Fruit fly (Drosophila melanogaster) whole organism, prepupa: ENCODE measurements around the gene pns.
A peak's percentile ranks its signal among the peaks of the same experiment; 100 is the strongest.

Experiments
- Blimp-1 ChIP-seq: fragments of 200-800 bp; sonication (Bioruptor generic); optimal IDR thresholded peaks from 3 replicates; lab custom pipeline; 2017; ENCODE audit warnings: missing biosample characterization, missing genetic modification characterization, mild to moderate bottlenecking, moderate library complexity, missing genetic modification reagents
- CG10631 ChIP-seq: fragments of 200-800 bp; sonication (Bioruptor generic); optimal IDR thresholded peaks from 2 replicates; lab custom pipeline; 2016; ENCODE audit warnings: missing biosample characterization, missing genetic modification characterization
- CG11294 ChIP-seq: fragments of 200-800 bp; sonication (Bioruptor generic); IDR thresholded peaks from 2 replicates; pipeline ENCODE4 v1.3.6; 2022; ENCODE audit warnings: missing biosample characterization, missing genetic modification characterization
- CG11762 ChIP-seq: fragments of 200-800 bp; sonication (Bioruptor generic); optimal IDR thresholded peaks from 3 replicates; lab custom pipeline; 2016; ENCODE audit warnings: missing biosample characterization, missing genetic modification characterization; ENCODE audit not compliant: insufficient read depth
- CG11902 ChIP-seq: fragments of 200-800 bp; sonication (Bioruptor generic); optimal IDR thresholded peaks from 3 replicates; lab custom pipeline; 2016; ENCODE audit warnings: missing biosample characterization, missing genetic modification characterization
- CG15336 ChIP-seq: fragments of 200-800 bp; sonication (Bioruptor generic); IDR thresholded peaks from 2 replicates; pipeline ENCODE4 v1.3.6; 2022; ENCODE audit warnings: missing biosample characterization, missing genetic modification characterization
- CG16779 ChIP-seq: fragments of 200-800 bp; sonication (Bioruptor generic); optimal IDR thresholded peaks from 3 replicates; lab custom pipeline; 2017; ENCODE audit warnings: missing biosample characterization, mild to moderate bottlenecking, missing genetic modification characterization
- CG3032 ChIP-seq: fragments of 200-800 bp; optimal IDR thresholded peaks from 2 replicates; lab custom pipeline; 2019; ENCODE audit warnings: missing biosample characterization, mild to moderate bottlenecking, missing genetic modification characterization, moderate library complexity
- CG31627 ChIP-seq: fragments of 200-800 bp; sonication (Bioruptor generic); optimal IDR thresholded peaks from 3 replicates; lab custom pipeline; 2016; ENCODE audit warnings: missing biosample characterization, missing genetic modification characterization
- CG34406 ChIP-seq: fragments of 200-800 bp; sonication (Bioruptor generic); optimal IDR thresholded peaks from 3 replicates; lab custom pipeline; 2016; ENCODE audit warnings: missing biosample characterization, missing genetic modification characterization
- CG3919 ChIP-seq: fragments of 200-800 bp; sonication (Bioruptor generic); optimal IDR thresholded peaks from 3 replicates; lab custom pipeline; 2016; ENCODE audit warnings: missing biosample characterization, missing genetic modification characterization
- CG6276 ChIP-seq: fragments of 200-800 bp; sonication (Bioruptor generic); optimal IDR thresholded peaks from 2 replicates; lab custom pipeline; 2017; ENCODE audit warnings: missing biosample characterization, mild to moderate bottlenecking, missing genetic modification characterization
- CG6792 ChIP-seq: fragments of 200-800 bp; sonication (Bioruptor generic); optimal IDR thresholded peaks from 3 replicates; lab custom pipeline; 2016; ENCODE audit warnings: missing biosample characterization, missing genetic modification characterization
- CG6808 ChIP-seq: fragments of 200-800 bp; sonication (Bioruptor generic); optimal IDR thresholded peaks from 3 replicates; lab custom pipeline; 2017; ENCODE audit warnings: missing biosample characterization, missing genetic modification characterization, mild to moderate bottlenecking, moderate library complexity, missing genetic modification reagents
- CG6854 ChIP-seq: fragments of 200-800 bp; sonication (Bioruptor generic); optimal IDR thresholded peaks from 2 replicates; lab custom pipeline; 2017; ENCODE audit warnings: missing biosample characterization, mild to moderate bottlenecking, missing genetic modification characterization
- CG7368 ChIP-seq: fragments of 200-800 bp; sonication (Bioruptor generic); optimal IDR thresholded peaks from 3 replicates; lab custom pipeline; 2016; ENCODE audit warnings: missing biosample characterization, missing genetic modification characterization
- CG8119 ChIP-seq: fragments of 200-800 bp; sonication (Bioruptor generic); IDR thresholded peaks from 3 replicates; pipeline ENCODE4 v1.3.6; 2022; ENCODE audit warnings: missing biosample characterization, missing genetic modification characterization
- CG8319 ChIP-seq: fragments of 200-800 bp; sonication (Bioruptor generic); optimal IDR thresholded peaks from 3 replicates; lab custom pipeline; 2016; ENCODE audit warnings: missing biosample characterization, missing genetic modification characterization
- CG9139 ChIP-seq: fragments of 200-800 bp; sonication (Bioruptor generic); optimal IDR thresholded peaks from 3 replicates; lab custom pipeline; 2017; ENCODE audit warnings: missing biosample characterization, mild to moderate bottlenecking, missing genetic modification characterization
- Eip75B ChIP-seq: fragments of 200-800 bp; sonication (Bioruptor generic); optimal IDR thresholded peaks from 3 replicates; lab custom pipeline; 2016; ENCODE audit warnings: missing biosample characterization, missing genetic modification characterization
- Eip78C ChIP-seq: fragments of 200-800 bp; sonication (Bioruptor generic); peaks from one replicate; lab custom pipeline; 2016; ENCODE audit warnings: missing biosample characterization, missing genetic modification characterization
- Eip93F ChIP-seq: fragments of 200-800 bp; sonication (Bioruptor generic); optimal IDR thresholded peaks from 2 replicates; lab custom pipeline; 2016; ENCODE audit warnings: missing biosample characterization, mild to moderate bottlenecking, missing genetic modification characterization
- Ets96B ChIP-seq: fragments of 200-800 bp; optimal IDR thresholded peaks from 2 replicates; lab custom pipeline; 2019; ENCODE audit warnings: missing biosample characterization, mild to moderate bottlenecking, missing genetic modification characterization, moderate library complexity
- Gug ChIP-seq: fragments of 200-800 bp; sonication (Bioruptor generic); IDR thresholded peaks from 2 replicates; pipeline ENCODE4 v1.3.6; 2022; ENCODE audit warnings: missing biosample characterization, missing genetic modification characterization
- Hr4 ChIP-seq: fragments of 200-800 bp; sonication (Bioruptor generic); optimal IDR thresholded peaks from 3 replicates; lab custom pipeline; 2016; ENCODE audit warnings: missing biosample characterization, missing genetic modification characterization
- Met ChIP-seq: fragments of 200-800 bp; sonication (Bioruptor generic); optimal IDR thresholded peaks from 3 replicates; lab custom pipeline; 2016; ENCODE audit warnings: missing biosample characterization, missing genetic modification characterization
- Smox ChIP-seq: fragments of 200-800 bp; sonication (Bioruptor generic); optimal IDR thresholded peaks from 3 replicates; lab custom pipeline; 2016; ENCODE audit warnings: missing biosample characterization, missing genetic modification characterization
- Sox14 ChIP-seq: fragments of 200-800 bp; sonication (Bioruptor generic); optimal IDR thresholded peaks from 3 replicates; lab custom pipeline; 2016; ENCODE audit warnings: missing biosample characterization, missing genetic modification characterization
- Sox15 ChIP-seq: fragments of 200-800 bp; sonication (Bioruptor generic); optimal IDR thresholded peaks from 3 replicates; lab custom pipeline; 2016; ENCODE audit warnings: missing biosample characterization, missing genetic modification characterization
- achi ChIP-seq: fragments of 200-800 bp; sonication (Bioruptor generic); optimal IDR thresholded peaks from 3 replicates; lab custom pipeline; 2016; ENCODE audit warnings: missing biosample characterization, missing genetic modification characterization
- acj6 ChIP-seq: fragments of 200-800 bp; sonication (Bioruptor generic); optimal IDR thresholded peaks from 3 replicates; lab custom pipeline; 2016; ENCODE audit warnings: missing biosample characterization, missing genetic modification characterization
- cyc ChIP-seq: fragments of 200-800 bp; sonication (Bioruptor generic); optimal IDR thresholded peaks from 3 replicates; lab custom pipeline; 2016; ENCODE audit warnings: missing biosample characterization, missing genetic modification characterization
- dac ChIP-seq: fragments of 200-800 bp; sonication (Bioruptor generic); optimal IDR thresholded peaks from 2 replicates; lab custom pipeline; 2017; ENCODE audit warnings: missing biosample characterization, mild to moderate bottlenecking, missing genetic modification characterization
- eg ChIP-seq: fragments of 200-800 bp; sonication (Bioruptor generic); IDR thresholded peaks from 3 replicates; pipeline ENCODE4 v1.3.6; 2022; ENCODE audit warnings: missing biosample characterization, missing genetic modification characterization
- esn ChIP-seq: fragments of 200-800 bp; sonication (Bioruptor generic); optimal IDR thresholded peaks from 2 replicates; lab custom pipeline; 2016; ENCODE audit warnings: missing biosample characterization, mild to moderate bottlenecking, missing genetic modification characterization, moderate library complexity
- fd59A ChIP-seq: fragments of 200-800 bp; sonication (Bioruptor generic); optimal IDR thresholded peaks from 2 replicates; lab custom pipeline; 2017; ENCODE audit warnings: missing biosample characterization, mild to moderate bottlenecking, missing genetic modification characterization, missing genetic modification reagents
- fkh ChIP-seq: fragments of 200-800 bp; sonication (Bioruptor generic); optimal IDR thresholded peaks from 3 replicates; lab custom pipeline; 2017; ENCODE audit warnings: missing biosample characterization, mild to moderate bottlenecking, missing genetic modification characterization, moderate library complexity
- lz ChIP-seq: fragments of 200-800 bp; sonication (Bioruptor generic); optimal IDR thresholded peaks from 3 replicates; lab custom pipeline; 2016; ENCODE audit warnings: missing biosample characterization, missing genetic modification characterization
- net ChIP-seq: fragments of 200-800 bp; sonication (Bioruptor generic); optimal IDR thresholded peaks from 3 replicates; lab custom pipeline; 2016; ENCODE audit warnings: missing biosample characterization, missing genetic modification characterization
- salr ChIP-seq, 2 experiments: fragments of 200-800 bp; sonication (Bioruptor generic); optimal IDR thresholded peaks; 3 replicates each; lab custom pipeline; 2016 to 2018; ENCODE audit warnings: missing biosample characterization in 2 of 2, missing genetic modification characterization in 2 of 2, mild to moderate bottlenecking in 1 of 2
- spab ChIP-seq: fragments of 200-800 bp; sonication (Bioruptor generic); optimal IDR thresholded peaks from 2 replicates; lab custom pipeline; 2017; ENCODE audit warnings: missing biosample characterization, mild to moderate bottlenecking, missing genetic modification characterization, missing genetic modification reagents
- svp ChIP-seq: fragments of 200-800 bp; sonication (Bioruptor generic); peaks from one replicate; lab custom pipeline; 2016; ENCODE audit warnings: missing biosample characterization, missing genetic modification characterization
- vri ChIP-seq: fragments of 200-800 bp; sonication (Bioruptor generic); optimal IDR thresholded peaks from 3 replicates; lab custom pipeline; 2016; ENCODE audit warnings: missing biosample characterization, mild to moderate bottlenecking, missing genetic modification characterization

pns gene

DNA sequence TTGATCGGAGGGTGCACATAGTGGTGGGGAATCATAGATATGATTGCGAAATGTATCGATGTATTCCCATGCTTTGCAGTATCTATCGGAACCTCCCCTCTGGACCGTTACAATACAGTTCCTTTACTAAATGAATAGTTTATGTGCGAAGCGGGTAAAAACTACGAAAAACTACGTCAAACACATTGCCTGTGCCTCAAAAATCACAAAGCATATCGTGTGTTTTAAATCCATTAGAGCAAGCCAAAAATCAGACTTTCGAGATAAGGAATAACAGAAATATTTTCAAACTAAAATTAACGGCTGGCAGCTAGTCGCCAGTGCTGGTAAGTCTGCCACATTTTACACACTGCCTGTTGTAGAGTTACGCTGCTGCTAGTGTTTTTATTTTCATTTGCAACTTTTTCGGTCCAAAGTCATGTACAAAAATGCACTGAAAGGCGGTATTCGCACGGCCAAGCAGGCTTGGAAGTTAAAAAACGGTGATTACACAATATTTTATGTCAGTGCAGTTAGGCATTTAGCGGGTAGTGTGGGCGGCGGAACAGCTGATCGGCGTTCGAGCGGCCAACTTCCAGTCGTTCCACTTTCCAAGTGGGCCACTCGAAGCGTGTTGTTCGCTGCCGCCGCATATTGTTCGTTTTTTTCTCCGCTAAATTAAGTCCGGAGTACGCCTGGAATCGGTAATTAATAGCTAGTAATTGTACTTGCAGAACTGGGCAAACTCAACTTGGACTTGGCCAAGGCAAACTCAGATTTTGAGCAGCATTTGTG lies 19.5 kb upstream of the pns start (continued):
- peak; percentile 6 for TF ChIP-seq CG6276 (GFP tag; lab: Kevin White, UChicago)
- TF ChIP-seq CG11294 (GFP tag; lab: Robert Waterston, UW), result peak; percentile 56; the same call in 1 of the 2 replicates
- peak; percentile 10 for TF ChIP-seq CG3032 (tag; lab: Kevin White, UChicago)
- peak; percentile 59 for TF ChIP-seq Ets96B (tag; lab: Kevin White, UChicago)
- TF ChIP-seq Hr4, result peak; percentile 76
- peak; percentile 60 for TF ChIP-seq Sox14
- TF ChIP-seq CG6854 (GFP tag; lab: Kevin White, UChicago), result peak; percentile 59
- peak; percentile 74 for TF ChIP-seq Gug (GFP tag; lab: Robert Waterston, UW)
- peak; percentile 45 for TF ChIP-seq CG9139 (GFP tag; lab: Kevin White, UChicago)
- TF ChIP-seq fkh (GFP tag; lab: Kevin White, UChicago), result no peak
- TF ChIP-seq CG10631 (GFP tag; lab: Kevin White, UChicago), result peak; percentile 81
- TF ChIP-seq lz, result peak; percentile 78
- TF ChIP-seq fd59A (GFP tag; lab: Kevin White, UChicago), result peak; percentile 21
- peak; percentile 81 for TF ChIP-seq eg (GFP tag; lab: Robert Waterston, UW)
- no peak for TF ChIP-seq Eip93F (GFP tag; lab: Kevin White, UChicago)
- peak; percentile 64 for TF ChIP-seq vri (GFP tag; lab: Kevin White, UChicago)
- TF ChIP-seq Eip78C (GFP tag; lab: Kevin White, UChicago), result peak; percentile 91
- peak; percentile 79 for TF ChIP-seq Met (GFP tag; lab: Kevin White, UChicago)
- TF ChIP-seq CG3919, result peak; percentile 86
- TF ChIP-seq CG31627 (GFP tag; lab: Kevin White, UChicago), result peak; percentile 80
- TF ChIP-seq CG34406 (GFP tag; lab: Kevin White, UChicago), result peak; percentile 44
- TF ChIP-seq CG6792 (GFP tag; lab: Kevin White, UChicago), result peak; percentile 65
- peak; percentile 74 for TF ChIP-seq CG7368
- peak; percentile 75 for TF ChIP-seq achi (GFP tag; lab: Kevin White, UChicago)
- peak; percentile 80 for TF ChIP-seq acj6 (GFP tag; lab: Kevin White, UChicago)
- TF ChIP-seq Eip75B (GFP tag; lab: Kevin White, UChicago), result peak; percentile 60
- TF ChIP-seq svp (GFP tag; lab: Kevin White, UChicago), result peak; percentile 82
- peak; percentile 81 for TF ChIP-seq net (GFP tag; lab: Kevin White, UChicago)
- peak; percentile 72 for TF ChIP-seq CG8119 (GFP tag; lab: Robert Waterston, UW)
- TF ChIP-seq CG8319, result peak; percentile 57
- peak; percentile 77 for TF ChIP-seq cyc (GFP tag; lab: Kevin White, UChicago)
- TF ChIP-seq dac (GFP tag; lab: Kevin White, UChicago), result peak; percentile 49
- TF ChIP-seq CG15336, result peak; percentile 73
- TF ChIP-seq Smox (GFP tag; lab: Kevin White, UChicago), result peak; percentile 72
- TF ChIP-seq CG11762 (GFP tag; lab: Kevin White, UChicago), result peak; percentile 61
- peak; percentile 19 for TF ChIP-seq CG6808

DNA sequence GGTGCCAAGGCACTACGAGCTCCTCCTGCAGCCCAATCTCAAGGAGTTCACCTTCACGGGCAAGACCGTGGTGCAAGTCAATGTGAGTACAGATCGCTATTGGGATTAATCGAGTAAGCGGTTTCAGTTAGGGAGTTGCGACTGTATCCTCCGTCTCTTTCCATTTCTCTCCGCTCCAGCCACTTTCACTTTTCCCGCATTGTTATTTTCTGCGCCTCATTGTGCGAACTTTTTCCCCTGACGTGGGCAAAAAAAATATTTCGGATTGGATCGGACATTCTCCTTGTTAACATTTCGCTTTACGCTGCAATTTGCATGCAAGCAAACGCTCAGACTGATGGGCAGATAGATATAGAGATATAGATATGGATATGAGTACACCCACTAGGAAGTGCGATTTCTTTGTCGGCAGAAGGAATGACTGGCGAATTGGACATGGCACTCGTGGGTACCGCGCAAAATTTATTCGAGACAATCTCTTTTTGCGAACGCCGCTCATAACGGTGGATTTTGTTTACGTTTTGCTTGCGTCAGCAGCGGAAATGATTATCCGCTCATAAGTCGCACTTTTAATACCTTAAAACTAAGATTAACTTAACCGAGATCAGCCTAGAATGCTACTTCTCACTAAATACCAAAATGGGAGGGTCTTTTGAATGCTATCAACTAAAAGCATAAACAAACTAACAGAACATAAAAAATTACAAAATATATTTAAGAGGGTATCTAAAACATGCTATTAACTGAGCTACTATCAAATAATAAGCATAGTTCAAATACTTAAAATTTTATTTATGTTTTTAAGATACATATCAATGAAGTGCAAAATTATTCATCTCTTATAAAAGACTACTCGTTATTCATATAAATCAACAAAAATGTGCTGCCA lies 18.0 kb upstream of the pns start:
- TF ChIP-seq svp (GFP tag; lab: Kevin White, UChicago), result peak; percentile 82
- peak; percentile 40 for TF ChIP-seq CG11762 (GFP tag; lab: Kevin White, UChicago)
- no peak for TF ChIP-seq salr (GFP tag; optimal IDR thresholded peaks at IDR 0.05; lab: Kevin White, UChicago)
- TF ChIP-seq CG6276 (GFP tag; lab: Kevin White, UChicago), result peak; percentile 48
- peak; percentile 60 for TF ChIP-seq esn (GFP tag; lab: Kevin White, UChicago)
- TF ChIP-seq Eip93F (GFP tag; lab: Kevin White, UChicago), result no peak
- TF ChIP-seq CG11902 (GFP tag; lab: Kevin White, UChicago), result peak; percentile 45
- peak; percentile 51 for TF ChIP-seq cyc (GFP tag; lab: Kevin White, UChicago)
- TF ChIP-seq CG6792 (GFP tag; lab: Kevin White, UChicago), result peak; percentile 5
- no peak for TF ChIP-seq Eip78C (GFP tag; lab: Kevin White, UChicago)
- TF ChIP-seq spab (GFP tag; lab: Kevin White, UChicago), result peak; percentile 10
- TF ChIP-seq CG8319, result peak; percentile 15
- TF ChIP-seq eg (GFP tag; lab: Robert Waterston, UW), result peak; percentile 43; the same call in 1 of the 3 replicates
- peak; percentile 93 for TF ChIP-seq Blimp-1
- TF ChIP-seq Sox15, result no peak
- no peak for TF ChIP-seq CG16779 (tag; lab: Kevin White, UChicago)
